Worm (Caenorhabditis elegans) whole organism, L4/young adult: Measurements from ENCODE around the gene M70.5.
"Not testable (repeated sequence)": the region's sequence is repeated elsewhere in the genome, so short reads cannot be mapped to it uniquely, and the experiment has no call there.

Experiments
- W03F9.2 ChIP-seq: fragments of 150-350 bp; optimal IDR thresholded peaks from 2 replicates; lab custom pipeline; 2014; ENCODE audit warnings: missing biosample characterization, missing genetic modification characterization
- dao-5 ChIP-seq: sonication (generic microtip); optimal IDR thresholded peaks from 2 replicates; lab custom pipeline; 2016; ENCODE audit warnings: missing genotype, missing genetic modification characterization, moderate library complexity, missing compliant biosample characterization
- him-1 ChIP-seq: sonication (generic microtip); optimal IDR thresholded peaks from 2 replicates; lab custom pipeline; 2016; ENCODE audit warnings: missing genotype, missing genetic modification reagents, missing genetic modification characterization, missing compliant biosample characterization

The M70.5 gene

DNA sequence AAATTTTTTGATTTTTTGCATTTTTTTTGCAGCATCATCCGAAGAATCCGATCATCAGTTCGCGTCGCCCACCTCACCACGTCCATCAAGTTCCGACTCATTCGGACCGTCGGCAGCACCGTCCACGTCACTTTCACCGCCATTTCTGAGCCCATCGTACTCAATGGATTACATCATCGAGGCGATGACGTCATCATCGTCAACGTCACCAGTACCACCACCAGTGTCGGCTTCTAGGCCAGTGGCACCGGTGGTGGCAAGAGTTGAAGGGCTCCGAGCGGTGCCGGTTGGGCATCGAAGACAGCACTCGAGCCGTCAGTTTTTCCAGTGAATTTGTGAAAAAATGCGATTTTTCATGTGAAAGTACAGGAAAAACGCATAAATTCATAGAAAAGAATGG is 51.7 kb downstream of the M70.5 start:
- TF ChIP-seq W03F9.2 (tag; lab: Kevin White, UChicago): no peak
- TF ChIP-seq dao-5 (tag; lab: Kevin White, UChicago): no peak
- TF ChIP-seq him-1 (tag; lab: Kevin White, UChicago): no peak

DNA sequence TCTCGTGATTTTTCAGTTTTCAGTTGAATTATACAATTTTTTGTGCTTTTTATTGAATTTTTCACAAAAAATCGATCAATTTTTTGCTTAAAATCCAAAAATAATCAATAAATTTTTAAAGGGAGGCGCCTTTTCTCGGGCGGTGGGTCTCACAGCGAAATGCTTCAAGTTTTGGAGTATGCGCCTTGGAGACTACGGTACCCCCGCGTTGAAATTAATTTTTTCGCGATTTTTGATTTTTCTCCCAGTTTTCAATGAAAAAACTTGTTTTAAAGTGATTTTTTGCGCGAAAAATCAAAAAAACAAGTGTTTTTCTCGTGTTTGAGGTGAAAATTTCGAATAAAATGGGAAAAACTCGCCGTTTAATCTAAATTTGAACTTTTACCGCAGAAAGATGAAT is 52.3 kb downstream of the M70.5 start:
- no peak for TF ChIP-seq W03F9.2 (tag; lab: Kevin White, UChicago)
- TF ChIP-seq dao-5 (tag; lab: Kevin White, UChicago): no peak
- TF ChIP-seq him-1 (tag; lab: Kevin White, UChicago): no peak

DNA sequence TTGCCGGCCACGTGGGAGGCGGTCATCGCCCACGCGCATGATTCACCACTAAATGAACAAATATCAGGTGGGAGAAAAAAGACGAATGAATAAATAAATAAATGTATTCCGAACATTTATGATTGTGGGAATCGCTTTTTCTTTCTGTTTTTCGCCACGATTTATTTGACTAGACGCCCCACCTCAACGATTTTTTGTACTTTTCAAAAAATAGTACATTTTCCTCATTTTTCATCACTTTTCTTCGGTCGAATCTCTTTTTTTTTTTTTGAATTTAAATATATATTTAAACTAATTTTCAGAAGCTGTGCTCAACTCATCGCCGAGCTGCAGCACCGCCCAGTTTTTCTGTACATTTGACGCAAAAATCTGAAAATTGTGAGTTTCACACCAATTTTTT is 52.9 kb downstream of the M70.5 start, which contains the start of gene fnip-2:
TSS of gene fnip-2 (plus strand) at position 301 of the 400 bp plus-strand sequence.
- no peak for TF ChIP-seq him-1 (tag; lab: Kevin White, UChicago)
- TF ChIP-seq W03F9.2 (tag; lab: Kevin White, UChicago): no peak
- TF ChIP-seq dao-5 (tag; lab: Kevin White, UChicago): no peak

DNA sequence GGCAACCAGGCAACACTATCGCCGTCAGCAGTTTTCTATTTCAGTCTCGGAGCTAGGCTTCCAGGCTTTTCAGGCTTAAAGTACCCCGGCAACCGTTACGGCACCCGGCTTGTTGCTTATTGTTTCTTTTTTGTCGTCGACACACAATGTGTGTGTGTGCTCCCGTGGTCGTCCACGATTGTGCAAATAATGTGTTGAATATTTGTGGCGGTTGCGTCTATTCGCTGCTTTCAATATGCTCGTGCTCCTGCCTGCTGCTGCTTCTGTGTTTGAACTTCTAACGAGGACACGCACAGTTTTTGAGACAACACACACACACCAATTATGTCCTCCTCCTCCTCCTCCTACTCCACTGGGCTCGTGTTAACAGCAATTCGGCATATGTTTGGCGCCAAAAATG is 54.1 kb downstream of the M70.5 start:
- no peak for TF ChIP-seq dao-5 (tag; lab: Kevin White, UChicago)
- TF ChIP-seq W03F9.2 (tag; lab: Kevin White, UChicago): no peak
- no peak for TF ChIP-seq him-1 (tag; lab: Kevin White, UChicago)

DNA sequence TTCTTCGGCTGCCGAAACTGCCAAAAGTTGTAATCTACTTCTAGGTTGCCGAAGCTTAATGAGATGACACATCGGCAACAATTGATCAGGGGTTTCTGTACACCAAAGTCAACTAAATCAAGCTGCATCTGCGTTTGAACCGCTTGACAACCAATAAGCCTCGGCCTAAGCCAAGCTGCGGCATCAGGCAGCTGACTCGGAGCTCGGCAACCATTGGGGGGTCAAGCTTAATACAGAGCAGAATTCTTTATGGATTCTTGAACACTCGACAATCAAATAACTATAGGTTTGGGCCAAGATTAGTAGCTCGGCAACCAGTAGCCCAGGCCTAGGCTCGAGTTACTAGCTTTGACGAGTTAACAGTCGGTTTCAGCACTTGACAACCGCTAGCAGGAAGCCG is 54.5 kb downstream of the M70.5 start:
- TF ChIP-seq dao-5 (tag; lab: Kevin White, UChicago): no peak
- TF ChIP-seq W03F9.2 (tag; lab: Kevin White, UChicago): no peak
- TF ChIP-seq him-1 (tag; lab: Kevin White, UChicago): no peak

DNA sequence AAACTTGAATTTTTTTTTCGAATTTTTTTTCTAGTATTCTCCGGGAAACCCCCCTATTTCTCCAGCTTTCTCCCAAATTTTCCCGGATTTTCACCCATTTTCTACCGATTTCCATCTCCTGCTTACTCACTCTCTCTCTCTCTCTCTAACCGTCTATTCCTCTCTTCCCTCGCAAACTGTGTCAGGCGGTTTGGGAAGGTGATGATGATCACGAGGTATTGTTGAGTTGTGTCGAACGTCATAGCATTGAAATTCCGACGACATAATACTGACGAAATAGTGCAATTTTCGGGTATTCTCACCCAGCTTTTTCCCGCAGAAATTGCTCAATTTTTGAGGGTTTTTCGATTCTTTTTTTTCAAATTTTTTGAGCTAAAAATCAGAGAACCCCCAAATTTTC is 55.3 kb downstream of the M70.5 start:
- TF ChIP-seq W03F9.2 (tag; lab: Kevin White, UChicago) (no peak), dao-5 (tag; lab: Kevin White, UChicago) (no peak), him-1 (tag; lab: Kevin White, UChicago) (no peak)

DNA sequence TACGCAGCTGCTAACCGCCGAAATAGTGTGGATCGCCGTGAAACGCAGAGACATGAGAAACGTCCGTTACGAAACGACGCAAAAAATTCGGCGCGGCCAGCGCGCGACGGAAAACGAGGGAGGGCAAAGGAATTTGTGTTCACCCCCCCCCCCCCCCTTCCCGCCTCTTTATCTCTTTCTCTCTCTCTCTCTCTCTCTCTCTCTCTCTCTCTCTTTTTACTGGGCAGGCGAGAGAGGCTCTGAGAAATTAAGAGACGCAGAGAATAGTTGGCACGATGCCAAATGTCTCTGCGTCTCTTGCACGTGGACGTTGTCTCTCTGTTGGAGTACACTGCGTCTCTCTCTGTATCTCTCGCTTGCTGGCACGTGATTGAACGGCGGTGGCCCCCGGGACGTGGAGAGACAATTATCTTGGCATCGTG is 56.1 kb downstream of the M70.5 start:
- TF ChIP-seq dao-5 (tag; lab: Kevin White, UChicago) (no peak), W03F9.2 (tag; lab: Kevin White, UChicago) (peak; percentile 26), him-1 (tag; lab: Kevin White, UChicago) (peak; percentile 62)

DNA sequence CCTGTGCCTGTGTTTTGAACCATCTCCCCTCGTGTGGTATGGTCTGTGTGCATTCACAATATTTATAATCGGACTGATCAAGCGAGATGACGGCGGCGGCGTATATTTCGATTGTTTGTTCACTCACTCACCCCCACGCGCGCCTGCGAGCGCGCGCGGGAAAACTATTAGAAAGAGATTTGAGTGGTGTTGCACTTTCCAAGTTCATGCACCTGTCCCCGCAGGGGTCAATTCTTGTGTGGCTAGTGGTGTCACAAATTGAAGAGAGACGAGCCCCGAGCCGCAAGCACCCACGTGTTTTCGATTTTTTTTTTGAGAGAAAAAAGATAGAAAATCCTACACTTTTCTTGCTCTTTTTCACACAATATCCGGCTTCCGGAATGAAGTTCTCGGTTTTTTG is 58.2 kb downstream of the M70.5 start:
- TF ChIP-seq him-1 (tag; lab: Kevin White, UChicago) (no peak), W03F9.2 (tag; lab: Kevin White, UChicago) (no peak), dao-5 (tag; lab: Kevin White, UChicago) (no peak)

DNA sequence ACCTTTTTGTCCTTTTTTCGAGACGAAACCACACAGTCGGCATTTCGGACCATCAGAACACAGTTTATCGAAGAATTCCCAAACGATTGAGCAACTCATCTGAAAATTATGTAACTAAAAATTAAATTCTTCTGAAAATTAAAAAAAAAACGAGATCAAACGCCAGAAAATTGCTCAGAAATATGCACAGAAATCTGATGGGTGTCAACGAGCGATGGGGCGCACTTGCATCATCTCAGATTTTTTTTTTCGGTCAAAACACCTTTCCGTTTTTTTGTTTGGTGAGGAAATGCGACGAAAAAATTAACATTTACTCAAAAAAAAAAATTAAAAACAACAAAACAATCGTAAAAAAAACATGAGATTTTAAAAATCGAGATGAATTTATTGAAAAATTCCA is 58.7 kb downstream of the M70.5 start, which contains the start of gene T04C4.3:
TSS of gene T04C4.3 (minus strand) at position 101 of the 400 bp plus-strand sequence.
- not testable (repeated sequence) for TF ChIP-seq dao-5, him-1, W03F9.2 (tag; lab: Kevin White, UChicago)
